Fruit fly (Drosophila melanogaster) whole organism, embryonic: ENCODE measurements around the gene CG6693.

Experiments
- ATbp ChIP-seq: fragments of 200-800 bp; sonication (Bioruptor generic); optimal IDR thresholded peaks from 2 replicates; lab custom pipeline; 2017; ENCODE audit warnings: missing biosample characterization, mild to moderate bottlenecking, missing genetic modification characterization, missing genetic modification reagents
- Ada2b ChIP-seq: fragments of 200-800 bp; sonication (Bioruptor generic); IDR thresholded peaks from 2 replicates; pipeline ENCODE4 v1.3.6; 2022; ENCODE audit warnings: missing biosample characterization, missing genetic modification characterization
- CG10267 ChIP-seq: fragments of 200-800 bp; sonication (Bioruptor generic); optimal IDR thresholded peaks from 2 replicates; lab custom pipeline; 2018; ENCODE audit warnings: missing biosample characterization, mild to moderate bottlenecking, missing genetic modification characterization, moderate library complexity
- CG11247 ChIP-seq: fragments of 200-800 bp; sonication (Bioruptor generic); IDR thresholded peaks from 2 replicates; pipeline ENCODE4 v1.3.6; 2022; ENCODE audit warnings: missing biosample characterization, missing genetic modification characterization
- CG11723 ChIP-seq: fragments of 200-800 bp; sonication (Bioruptor generic); optimal IDR thresholded peaks from 2 replicates; lab custom pipeline; 2017; ENCODE audit warnings: missing biosample characterization, mild to moderate bottlenecking, missing genetic modification characterization
- CG12236 ChIP-seq: fragments of 200-800 bp; sonication (Bioruptor generic); optimal IDR thresholded peaks from 2 replicates; lab custom pipeline; 2016; ENCODE audit warnings: missing biosample characterization, missing genetic modification characterization
- CG13123 ChIP-seq: fragments of 200-800 bp; sonication (Bioruptor generic); optimal IDR thresholded peaks from 2 replicates; lab custom pipeline; 2016; ENCODE audit warnings: missing biosample characterization, missing genetic modification characterization
- CG1647 ChIP-seq: fragments of 200-800 bp; sonication (Bioruptor generic); optimal IDR thresholded peaks from 3 replicates; lab custom pipeline; 2016; ENCODE audit warnings: missing biosample characterization, missing genetic modification characterization
- CG17359 ChIP-seq: fragments of 200-800 bp; sonication (Bioruptor generic); optimal IDR thresholded peaks from 3 replicates; lab custom pipeline; 2018; ENCODE audit warnings: missing biosample characterization, mild to moderate bottlenecking, missing genetic modification characterization, moderate library complexity
- CG18619 ChIP-seq: fragments of 200-800 bp; sonication (Bioruptor generic); optimal IDR thresholded peaks from 3 replicates; lab custom pipeline; 2017; ENCODE audit warnings: missing biosample characterization, mild to moderate bottlenecking, missing genetic modification characterization
- CG34224 ChIP-seq: fragments of 200-800 bp; sonication (Bioruptor generic); IDR thresholded peaks from 3 replicates; pipeline ENCODE4 v1.3.6; 2022; ENCODE audit warnings: missing biosample characterization, missing genetic modification characterization; ENCODE audit not compliant: partially characterized antibody
- CG34422 ChIP-seq: fragments of 200-800 bp; sonication (Bioruptor generic); IDR thresholded peaks from 3 replicates; pipeline ENCODE4 v1.3.6; 2022; ENCODE audit warnings: missing biosample characterization, missing genetic modification characterization
- CG4617 ChIP-seq: fragments of 200-800 bp; sonication (Bioruptor generic); optimal IDR thresholded peaks from 3 replicates; lab custom pipeline; 2016; ENCODE audit warnings: missing biosample characterization, missing genetic modification characterization, borderline replicate concordance
- CG6689 ChIP-seq: fragments of 200-800 bp; sonication (Bioruptor generic); IDR thresholded peaks from 2 replicates; pipeline ENCODE4 v1.3.6; 2022; ENCODE audit warnings: missing biosample characterization, missing genetic modification characterization
- CG7556 ChIP-seq: fragments of 200-800 bp; sonication (Bioruptor generic); optimal IDR thresholded peaks from 2 replicates; lab custom pipeline; 2017; ENCODE audit warnings: missing biosample characterization, mild to moderate bottlenecking, missing genetic modification characterization
- CG7839 ChIP-seq: fragments of 200-800 bp; sonication (Bioruptor generic); optimal IDR thresholded peaks from 3 replicates; lab custom pipeline; 2018; ENCODE audit warnings: missing biosample characterization, mild to moderate bottlenecking, missing genetic modification characterization, moderate library complexity
- CG8944 ChIP-seq: fragments of 200-800 bp; sonication (Bioruptor generic); optimal IDR thresholded peaks from 3 replicates; lab custom pipeline; 2016; ENCODE audit warnings: missing biosample characterization, missing genetic modification characterization
- Deaf1 ChIP-seq: fragments of 200-800 bp; optimal IDR thresholded peaks from 3 replicates; lab custom pipeline; 2019; ENCODE audit warnings: missing biosample characterization, mild to moderate bottlenecking, missing genetic modification characterization, moderate library complexity
- Dp ChIP-seq: fragments of 200-800 bp; sonication (Bioruptor generic); optimal IDR thresholded peaks from 2 replicates; lab custom pipeline; 2018; ENCODE audit warnings: missing biosample characterization, mild to moderate bottlenecking, missing genetic modification characterization, moderate library complexity
- E2f2 ChIP-seq: fragments of 200-800 bp; sonication (Bioruptor generic); IDR thresholded peaks from 2 replicates; pipeline ENCODE4 v1.3.6; 2022; ENCODE audit warnings: missing biosample characterization, missing genetic modification characterization
- MBD-R2 ChIP-seq: fragments of 200-800 bp; sonication (Bioruptor generic); IDR thresholded peaks from 2 replicates; pipeline ENCODE4 v1.3.6; 2022; ENCODE audit warnings: missing biosample characterization, missing genetic modification characterization
- MESR4 ChIP-seq: fragments of 200-800 bp; sonication (Bioruptor generic); optimal IDR thresholded peaks from 2 replicates; lab custom pipeline; 2018; ENCODE audit warnings: missing biosample characterization, mild to moderate bottlenecking, missing genetic modification characterization, moderate library complexity
- MTF-1 ChIP-seq: fragments of 200-800 bp; sonication (Bioruptor generic); optimal IDR thresholded peaks from 2 replicates; lab custom pipeline; 2018; ENCODE audit warnings: missing biosample characterization, mild to moderate bottlenecking, missing genetic modification characterization, borderline replicate concordance
- Max ChIP-seq: fragments of 200-800 bp; sonication (Bioruptor generic); optimal IDR thresholded peaks from 2 replicates; lab custom pipeline; 2016; ENCODE audit warnings: missing biosample characterization, mild to moderate bottlenecking, missing genetic modification characterization
- Poxn ChIP-seq: fragments of 200-800 bp; sonication (Bioruptor generic); IDR thresholded peaks from 2 replicates; pipeline ENCODE4 v1.3.6; 2022; ENCODE audit warnings: missing biosample characterization, missing genetic modification characterization
- Rx ChIP-seq: fragments of 200-800 bp; sonication (Bioruptor generic); IDR thresholded peaks from 2 replicates; pipeline ENCODE4 v1.3.6; 2022; ENCODE audit warnings: missing biosample characterization, missing genetic modification characterization
- Ssrp ChIP-seq: fragments of 200-800 bp; sonication (Bioruptor generic); optimal IDR thresholded peaks from 2 replicates; lab custom pipeline; 2018; ENCODE audit warnings: missing biosample characterization, mild to moderate bottlenecking, missing genetic modification characterization, moderate library complexity
- ap ChIP-seq: fragments of 200-800 bp; sonication (Bioruptor generic); IDR thresholded peaks from 2 replicates; pipeline ENCODE4 v1.3.6; 2022; ENCODE audit warnings: missing biosample characterization, missing genetic modification characterization
- ara ChIP-seq: fragments of 200-800 bp; sonication (Bioruptor generic); IDR thresholded peaks from 2 replicates; pipeline ENCODE4 v1.3.6; 2022; ENCODE audit warnings: missing biosample characterization, missing genetic modification characterization
- ash1 ChIP-seq: fragments of 200-800 bp; sonication (Bioruptor generic); optimal IDR thresholded peaks from 2 replicates; lab custom pipeline; 2018; ENCODE audit warnings: missing biosample characterization, mild to moderate bottlenecking, missing genetic modification characterization
- crp ChIP-seq, 2 experiments: fragments of 200-800 bp; sonication (Bioruptor generic); optimal IDR thresholded peaks; 2 replicates in 1 of 2; 3 replicates in 1 of 2; lab custom pipeline; 2017; ENCODE audit warnings: missing biosample characterization in 2 of 2, missing genetic modification characterization in 2 of 2, mild to moderate bottlenecking in 1 of 2, moderate library complexity in 1 of 2
- dpn ChIP-seq, 2 experiments: fragments of 200-800 bp; sonication (Bioruptor generic); optimal IDR thresholded peaks; 3 replicates each; lab custom pipeline; 2016; ENCODE audit warnings: missing biosample characterization in 2 of 2, missing genetic modification characterization in 2 of 2
- gcm2 ChIP-seq: fragments of 200-800 bp; sonication (Bioruptor generic); optimal IDR thresholded peaks from 2 replicates; lab custom pipeline; 2016; ENCODE audit warnings: missing biosample characterization, missing genetic modification characterization
- gem ChIP-seq: fragments of 200-800 bp; sonication (Bioruptor generic); optimal IDR thresholded peaks from 2 replicates; lab custom pipeline; 2019; ENCODE audit warnings: missing biosample characterization, mild to moderate bottlenecking, missing genetic modification characterization, moderate library complexity
- gfzf ChIP-seq: fragments of 200-800 bp; sonication (Bioruptor generic); optimal IDR thresholded peaks from 2 replicates; lab custom pipeline; 2016; ENCODE audit warnings: missing biosample characterization, mild to moderate bottlenecking, missing genetic modification characterization, moderate library complexity
- gt ChIP-seq: fragments of 200-800 bp; sonication (Bioruptor generic); IDR thresholded peaks from 2 replicates; pipeline ENCODE4 v1.3.6; 2022; ENCODE audit warnings: missing biosample characterization, missing genetic modification characterization
- hb ChIP-seq: fragments of 200-800 bp; sonication (Bioruptor generic); IDR thresholded peaks from 3 replicates; pipeline ENCODE4 v1.3.6; 2022; ENCODE audit warnings: missing biosample characterization, missing genetic modification characterization; ENCODE audit not compliant: partially characterized antibody
- ind ChIP-seq: fragments of 200-800 bp; sonication (Bioruptor generic); optimal IDR thresholded peaks from 3 replicates; lab custom pipeline; 2016; ENCODE audit warnings: missing biosample characterization, missing genetic modification characterization
- kay ChIP-seq: fragments of 200-800 bp; sonication (Bioruptor generic); optimal IDR thresholded peaks from 2 replicates; lab custom pipeline; 2016; ENCODE audit warnings: missing biosample characterization, missing genetic modification characterization
- nerfin-2 ChIP-seq: fragments of 200-800 bp; sonication (Bioruptor generic); IDR thresholded peaks from 2 replicates; pipeline ENCODE4 v1.3.6; 2022; ENCODE audit warnings: missing biosample characterization, missing genetic modification characterization; ENCODE audit not compliant: partially characterized antibody
- pzg ChIP-seq: fragments of 200-800 bp; sonication (Bioruptor generic); optimal IDR thresholded peaks from 3 replicates; lab custom pipeline; 2018; ENCODE audit warnings: missing biosample characterization, mild to moderate bottlenecking, missing genetic modification characterization, moderate library complexity
- salm ChIP-seq: fragments of 200-800 bp; sonication (Bioruptor generic); optimal IDR thresholded peaks from 2 replicates; lab custom pipeline; 2018; ENCODE audit warnings: missing biosample characterization, mild to moderate bottlenecking, missing genetic modification characterization
- schlank ChIP-seq: fragments of 200-800 bp; sonication (Bioruptor generic); optimal IDR thresholded peaks from 2 replicates; lab custom pipeline; 2018; ENCODE audit warnings: missing biosample characterization, mild to moderate bottlenecking, missing genetic modification characterization
- sd ChIP-seq: fragments of 200-800 bp; sonication (Bioruptor generic); optimal IDR thresholded peaks from 3 replicates; lab custom pipeline; 2018; ENCODE audit warnings: missing biosample characterization, mild to moderate bottlenecking, missing genetic modification characterization, moderate library complexity
- slbo ChIP-seq: fragments of 200-800 bp; sonication (Bioruptor generic); IDR thresholded peaks from 2 replicates; pipeline ENCODE4 v1.3.6; 2022; ENCODE audit warnings: missing biosample characterization, missing genetic modification characterization
- sob ChIP-seq: fragments of 200-800 bp; sonication (Bioruptor generic); IDR thresholded peaks from 2 replicates; pipeline ENCODE4 v1.3.6; 2022; ENCODE audit warnings: missing biosample characterization, missing genetic modification characterization
- ssp ChIP-seq: fragments of 200-800 bp; sonication (Bioruptor generic); IDR thresholded peaks from 2 replicates; pipeline ENCODE4 v1.3.6; 2022; ENCODE audit warnings: missing biosample characterization, missing genetic modification characterization
- trem ChIP-seq: fragments of 200-800 bp; optimal IDR thresholded peaks from 3 replicates; lab custom pipeline; 2019; ENCODE audit warnings: missing biosample characterization, mild to moderate bottlenecking, missing genetic modification characterization, moderate library complexity
- unpg ChIP-seq: fragments of 200-800 bp; sonication (Bioruptor generic); optimal IDR thresholded peaks from 3 replicates; lab custom pipeline; 2018; ENCODE audit warnings: missing biosample characterization, mild to moderate bottlenecking, missing genetic modification characterization, moderate library complexity
- vnd ChIP-seq: fragments of 200-800 bp; sonication (Bioruptor generic); IDR thresholded peaks from 3 replicates; pipeline ENCODE4 v1.3.6; 2022; ENCODE audit warnings: missing biosample characterization, missing genetic modification characterization; ENCODE audit not compliant: partially characterized antibody

Gene CG6693

DNA sequence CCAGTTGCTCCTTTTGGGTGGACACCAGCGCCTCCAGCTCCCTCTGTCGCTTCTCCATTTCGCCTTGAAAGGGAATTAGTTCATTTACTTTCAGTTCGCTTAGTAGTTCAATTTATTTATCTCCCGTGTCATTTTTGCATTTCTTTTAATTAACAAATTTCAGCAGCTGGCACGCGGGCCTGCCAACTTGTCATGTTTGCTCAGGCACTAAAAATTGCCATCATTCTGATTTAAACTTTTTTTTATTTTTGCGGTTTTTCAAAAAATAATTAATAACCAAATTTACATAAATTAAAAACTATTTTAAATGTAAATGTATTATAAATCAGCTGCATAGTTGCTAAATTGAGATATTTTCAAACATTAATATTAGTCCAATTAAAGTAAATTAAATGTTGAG lies 9.0 kb upstream of the CG6693 start, which contains the start of gene GCC88:
GCC88 (minus strand) TSS at position 209 of the 400 bp plus-strand sequence.
- TF ChIP-seq gfzf (GFP tag; lab: Kevin White, UChicago), result peak; percentile 63
- TF ChIP-seq pzg (GFP tag; lab: Kevin White, UChicago), result peak; percentile 27
- no peak for TF ChIP-seq sd
- no peak for TF ChIP-seq CG7839 (tag; lab: Kevin White, UChicago)
- TF ChIP-seq CG18619 (GFP tag; lab: Kevin White, UChicago), result no peak
- TF ChIP-seq CG17359 (tag; lab: Kevin White, UChicago), result peak; percentile 91
- no peak for TF ChIP-seq slbo (GFP tag; lab: Robert Waterston, UW)
- TF ChIP-seq CG8944 (GFP tag; lab: Kevin White, UChicago), result no peak
- TF ChIP-seq crp (GFP tag; optimal IDR thresholded peaks at IDR 0.05; lab: Kevin White, UChicago), result peak; percentile 23 to 84
- TF ChIP-seq CG34422, result 0 out of 3 replicates have a peak, but pooled peaks have one; percentile 1
- no peak for TF ChIP-seq vnd (GFP tag; lab: Robert Waterston, UW)
- TF ChIP-seq Dp (GFP tag; lab: Kevin White, UChicago), result peak; percentile 29
- peak; percentile 78 for TF ChIP-seq MBD-R2 (GFP tag; lab: Robert Waterston, UW)
- peak; percentile 45 for TF ChIP-seq MESR4 (GFP tag; lab: Kevin White, UChicago)
- TF ChIP-seq gem (tag; lab: Kevin White, UChicago), result no peak
- peak; percentile 39; the same call in 1 of the 2 replicates for TF ChIP-seq E2f2 (GFP tag; lab: Robert Waterston, UW)
- no peak for TF ChIP-seq dpn (GFP tag; optimal IDR thresholded peaks at IDR 0.05; lab: Kevin White, UChicago)
- peak; percentile 46 for TF ChIP-seq CG4617
- TF ChIP-seq trem, result peak; percentile 98
- TF ChIP-seq, all 482 proteins: peak for 11

DNA sequence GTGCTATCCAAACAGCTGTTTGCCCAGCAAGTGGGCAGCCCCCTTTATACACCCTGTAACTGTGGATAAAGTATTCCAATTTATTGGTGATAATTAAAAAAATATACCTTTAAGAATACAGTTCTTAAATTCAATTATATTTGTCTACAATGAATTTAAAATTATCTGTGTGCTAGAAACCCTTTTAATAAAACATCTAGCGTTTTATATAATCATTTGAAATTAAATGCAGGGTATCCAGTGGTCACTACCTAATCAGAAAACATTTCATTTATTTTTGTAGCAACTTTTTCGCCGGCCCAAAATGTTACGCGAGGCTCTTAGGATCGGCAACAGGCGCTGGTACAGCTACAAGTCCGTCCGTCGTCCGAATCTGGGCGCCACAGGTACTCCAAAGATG lies 5.1 kb upstream of the CG6693 start, which contains the start of gene CG17726:
CG17726 (plus strand) TSS at position 267 of the 400 bp plus-strand sequence.
- TF ChIP-seq Deaf1 (tag; lab: Kevin White, UChicago) (peak; percentile 85), schlank (tag; lab: Kevin White, UChicago) (peak; percentile 88), CG11247 (GFP tag; lab: Robert Waterston, UW) (peak; percentile 96), CG1647 (GFP tag; lab: Kevin White, UChicago) (peak; percentile 80), Poxn (GFP tag; lab: Robert Waterston, UW) (peak; percentile 90), Ssrp (peak; percentile 97), hb (GFP tag; lab: Robert Waterston, UW) (no peak), sob (GFP tag; lab: Robert Waterston, UW) (peak; percentile 97), CG12236 (GFP tag; lab: Kevin White, UChicago) (peak; percentile 91), ssp (peak; percentile 93), ap (GFP tag; lab: Robert Waterston, UW) (peak; percentile 99), ind (GFP tag; lab: Kevin White, UChicago) (peak; percentile 96), MTF-1 (GFP tag; lab: Kevin White, UChicago) (peak; percentile 92), CG11723 (GFP tag; lab: Kevin White, UChicago) (peak; percentile 87), CG6689 (GFP tag; lab: Robert Waterston, UW) (peak; percentile 99), gt (GFP tag; lab: Robert Waterston, UW) (peak; percentile 94), CG34224 (no peak), CG13123 (GFP tag; lab: Kevin White, UChicago) (peak; percentile 90), ATbp (peak; percentile 95), CG10267 (tag; lab: Kevin White, UChicago) (peak; percentile 94), gcm2 (GFP tag; lab: Kevin White, UChicago) (peak; percentile 69), Ada2b (peak; percentile 98), nerfin-2 (GFP tag; lab: Robert Waterston, UW) (no peak), salm (tag; lab: Kevin White, UChicago) (peak; percentile 97), CG7556 (GFP tag; lab: Kevin White, UChicago) (peak; percentile 96), unpg (GFP tag; lab: Kevin White, UChicago) (peak; percentile 99), Rx (GFP tag; lab: Robert Waterston, UW) (peak; percentile 95), Max (GFP tag; lab: Kevin White, UChicago) (peak; percentile 94), kay (GFP tag; lab: Kevin White, UChicago) (peak; percentile 87), ash1 (GFP tag; lab: Kevin White, UChicago) (peak; percentile 9), ara (GFP tag; lab: Robert Waterston, UW) (peak; percentile 98)
